Worm (Caenorhabditis elegans) whole organism, L3 larva: ENCODE measurements around the gene cyp-35A5.

Source experiments
- ZK546.5 ChIP-seq: sonication (generic microtip); optimal IDR thresholded peaks from 2 replicates; lab custom pipeline; 2017; ENCODE audit warnings: missing biosample characterization, missing genetic modification characterization
- nhr-11 ChIP-seq: fragments of 150-350 bp; optimal IDR thresholded peaks from 2 replicates; lab custom pipeline; 2014; ENCODE audit warnings: missing biosample characterization, missing genetic modification characterization
- nhr-77 ChIP-seq: fragments of 150-350 bp; optimal IDR thresholded peaks from 2 replicates; lab custom pipeline; 2014; ENCODE audit warnings: missing biosample characterization, missing genetic modification characterization
- tbx-2 ChIP-seq: sonication (generic microtip); optimal IDR thresholded peaks from 2 replicates; lab custom pipeline; 2016; ENCODE audit warnings: mild to moderate bottlenecking, missing genetic modification characterization, missing compliant biosample characterization

- TF ChIP-seq nhr-77 (tag; lab: Kevin White, UChicago): no peak
- no peak for TF ChIP-seq ZK546.5
- no peak for TF ChIP-seq nhr-11 (tag; lab: Kevin White, UChicago)
- TF ChIP-seq tbx-2 (tag; lab: Kevin White, UChicago): no peak
These were observed 40.8 kb downstream of the cyp-35A5 start, which contains the start of gene str-83 for ce11 chrV:3976964-3977363.
